Fruit fly (Drosophila melanogaster): ENCODE data around the gene dsh.

The dsh gene

dm6 chrX:11379139-11379538 is 23.5 kb downstream of the dsh start (continued):
- TF ChIP-seq CG18599 (GFP tag; optimal IDR thresholded peaks at IDR 0.05): peak; percentile 72
- no peak for TF ChIP-seq amos (GFP tag; IDR thresholded peaks at IDR 0.05; ENCODE audit: partially characterized antibody)
- TF ChIP-seq CG9876 (GFP tag; optimal IDR thresholded peaks at IDR 0.05): no peak
- no peak for TF ChIP-seq NC2α (GFP tag; optimal IDR thresholded peaks at IDR 0.05)
- TF ChIP-seq CG10321 (GFP tag; IDR thresholded peaks at IDR 0.05): peak; percentile 33; the same call in 1 of the 2 replicates
- TF ChIP-seq CG11247 (GFP tag; IDR thresholded peaks at IDR 0.05): no peak
- TF ChIP-seq CG17361 (GFP tag; IDR thresholded peaks at IDR 0.05): 0 out of 3 replicates have a peak, but pooled peaks have one; percentile 22
- TF ChIP-seq CG16815 (GFP tag; optimal IDR thresholded peaks at IDR 0.05): no peak
- peak; percentile 41 for TF ChIP-seq CoRest (tag; optimal IDR thresholded peaks at IDR 0.05)
- TF ChIP-seq CG7372 (GFP tag; IDR thresholded peaks at IDR 0.05): peak; percentile 46; the same call in 1 of the 2 replicates
- TF ChIP-seq ac (GFP tag; optimal IDR thresholded peaks at IDR 0.05): no peak
- peak; percentile 37 for TF ChIP-seq fd96Cb (tag; optimal IDR thresholded peaks at IDR 0.05)
- TF ChIP-seq lov (optimal IDR thresholded peaks at IDR 0.05): no peak
- TF ChIP-seq lov (GFP tag; IDR thresholded peaks at IDR 0.05): no peak
- TF ChIP-seq al (GFP tag; IDR thresholded peaks at IDR 0.05): peak; percentile 27; the same call in 1 of the 2 replicates
- no peak for TF ChIP-seq hth (optimal IDR thresholded peaks at IDR 0.05)
- TF ChIP-seq Bteb2 (GFP tag; optimal IDR thresholded peaks at IDR 0.05): peak; percentile 6
- no peak for TF ChIP-seq CG7786 (GFP tag; optimal IDR thresholded peaks at IDR 0.05)
- no peak for TF ChIP-seq CG32767 (GFP tag; IDR thresholded peaks at IDR 0.05)
- TF ChIP-seq CG4854 (GFP tag; optimal IDR thresholded peaks at IDR 0.05): no peak
- peak; percentile 68 for TF ChIP-seq CG7839 (tag; optimal IDR thresholded peaks at IDR 0.05)
- TF ChIP-seq kay (GFP tag; optimal IDR thresholded peaks at IDR 0.05): no peak
- no peak for TF ChIP-seq CG7963 (GFP tag; IDR thresholded peaks at IDR 0.05; ENCODE audit: partially characterized antibody)
- TF ChIP-seq knrl (GFP tag; IDR thresholded peaks at IDR 0.05; ENCODE audit: partially characterized antibody): no peak
- no peak for TF ChIP-seq ERR (GFP tag; optimal IDR thresholded peaks at IDR 0.05)
- TF ChIP-seq CG18764 (GFP tag; optimal IDR thresholded peaks at IDR 0.05): no peak
- no peak for TF ChIP-seq Bgb (GFP tag; IDR thresholded peaks at IDR 0.05; ENCODE audit: partially characterized antibody)
- no peak for TF ChIP-seq CG8478 (optimal IDR thresholded peaks at IDR 0.05)
- TF ChIP-seq CG16863 (GFP tag; optimal IDR thresholded peaks at IDR 0.05): no peak
- peak; percentile 21 for TF ChIP-seq CrebB (tag; optimal IDR thresholded peaks at IDR 0.05)
- no peak for TF ChIP-seq Lhr (GFP tag; optimal IDR thresholded peaks at IDR 0.05)
- TF ChIP-seq Mad (GFP tag; optimal IDR thresholded peaks at IDR 0.05): no peak
- TF ChIP-seq CG6813 (GFP tag; optimal IDR thresholded peaks at IDR 0.05): peak; percentile 19
- TF ChIP-seq lbe (GFP tag; optimal IDR thresholded peaks at IDR 0.05): no peak
- no peak for TF ChIP-seq rib (GFP tag; IDR thresholded peaks at IDR 0.05)
- no peak for TF ChIP-seq repo (GFP tag; optimal IDR thresholded peaks at IDR 0.05)
- peak; percentile 35 for TF ChIP-seq HmgZ (tag; optimal IDR thresholded peaks at IDR 0.05)
- TF ChIP-seq Opbp (GFP tag; IDR thresholded peaks at IDR 0.05; ENCODE audit: partially characterized antibody): no peak
- TF ChIP-seq CG10654 (GFP tag; optimal IDR thresholded peaks at IDR 0.05): no peak
- TF ChIP-seq Xrp1 (GFP tag; IDR thresholded peaks at IDR 0.05): peak; percentile 55; the same call in 1 of the 2 replicates
- no peak for TF ChIP-seq CG12155 (GFP tag; optimal IDR thresholded peaks at IDR 0.05)
- TF ChIP-seq jing (GFP tag; optimal IDR thresholded peaks at IDR 0.05): no peak
- TF ChIP-seq Drgx (GFP tag; IDR thresholded peaks at IDR 0.05): peak; percentile 23; the same call in 1 of the 2 replicates
- peak; percentile 40 for TF ChIP-seq sug (tag; optimal IDR thresholded peaks at IDR 0.05)
- TF ChIP-seq slp2 (GFP tag; optimal IDR thresholded peaks at IDR 0.05): no peak
- TF ChIP-seq CG7271 (tag; optimal IDR thresholded peaks at IDR 0.05): no peak
- no peak for TF ChIP-seq dan (GFP tag; IDR thresholded peaks at IDR 0.05)
- peak; percentile 39 for TF ChIP-seq CG2120 (GFP tag; optimal IDR thresholded peaks at IDR 0.05)
- TF ChIP-seq CG1832 (GFP tag; optimal IDR thresholded peaks at IDR 0.05): no peak
- no peak for TF ChIP-seq salm (tag; optimal IDR thresholded peaks at IDR 0.05)
- TF ChIP-seq CG10565 (GFP tag; optimal IDR thresholded peaks at IDR 0.05): no peak
- TF ChIP-seq gfzf (GFP tag; optimal IDR thresholded peaks at IDR 0.05): no peak

Measured in whole organism, embryonic.